Worm (Caenorhabditis elegans) whole organism, young adult: ENCODE results near the gene osgn-1.

Experiments used
- F37B4.10 ChIP-seq: fragments of 200-800 bp; sonication (Bioruptor generic); IDR thresholded peaks from 2 replicates; pipeline ENCODE4 v1.3.6; 2022; ENCODE audit warnings: missing genetic modification characterization, missing compliant biosample characterization
- F52B5.7 ChIP-seq: sonication (generic microtip); optimal IDR thresholded peaks from 2 replicates; lab custom pipeline; 2016; ENCODE audit warnings: mild to moderate bottlenecking, missing genetic modification characterization, missing compliant biosample characterization
- F55B11.4 ChIP-seq: sonication (generic microtip); optimal IDR thresholded peaks from 2 replicates; lab custom pipeline; 2016; ENCODE audit warnings: missing compliant biosample characterization, missing genetic modification characterization, borderline replicate concordance; ENCODE audit not compliant: insufficient read depth
- hlh-12 ChIP-seq: sonication (generic microtip); optimal IDR thresholded peaks from 2 replicates; lab custom pipeline; 2016; ENCODE audit warnings: missing genetic modification characterization, missing compliant biosample characterization
- hrde-1 ChIP-seq: sonication (generic microtip); optimal IDR thresholded peaks from 2 replicates; lab custom pipeline; 2016; ENCODE audit warnings: missing genetic modification characterization, mild to moderate bottlenecking, missing compliant biosample characterization, moderate library complexity, missing genotype, missing genetic modification reagents, borderline replicate concordance
- rec-8 ChIP-seq, 2 experiments: sonication (generic microtip); optimal IDR thresholded peaks; 2 replicates each; lab custom pipeline; 2016; ENCODE audit warnings: mild to moderate bottlenecking in 2 of 2, missing genetic modification characterization in 2 of 2, missing genetic modification reagents in 2 of 2, missing genotype in 2 of 2, missing biosample characterization in 1 of 2, missing compliant biosample characterization in 1 of 2, moderate library complexity in 1 of 2
- snpc-4 ChIP-seq, 5 experiments: fragments of 150-350 bp in 1 of 5; sonication (generic microtip) in 4 of 5; optimal IDR thresholded peaks; 2 replicates each; lab custom pipeline; 2014 to 2018; ENCODE audit warnings: missing genetic modification characterization in 5 of 5, missing biosample characterization in 3 of 5, antibody characterized with exemption in 2 of 5, mild to moderate bottlenecking in 2 of 5, missing compliant biosample characterization in 2 of 5, missing genotype in 2 of 5, moderate library complexity in 2 of 5, missing genetic modification reagents in 1 of 5
- sptf-2 ChIP-seq: fragments of 200-800 bp; sonication (Bioruptor generic); optimal IDR thresholded peaks from 2 replicates; lab custom pipeline; 2018; ENCODE audit warnings: mild to moderate bottlenecking, missing genetic modification characterization, missing compliant biosample characterization
- tbp1 ChIP-seq: fragments of 200-800 bp; sonication (Bioruptor generic); optimal IDR thresholded peaks from 2 replicates; lab custom pipeline; 2018; ENCODE audit warnings: mild to moderate bottlenecking, missing genetic modification characterization, missing compliant biosample characterization
- unc-130 ChIP-seq: sonication (generic microtip); optimal IDR thresholded peaks from 2 replicates; lab custom pipeline; 2016; ENCODE audit warnings: missing genetic modification reagents, missing genetic modification characterization, missing compliant biosample characterization
- unc-62 ChIP-seq: fragments of 150-350 bp; optimal IDR thresholded peaks from 2 replicates; lab custom pipeline; 2014; ENCODE audit warnings: missing biosample characterization, missing genetic modification reagents, missing genetic modification characterization
- zfh-2 ChIP-seq: fragments of 200-800 bp; sonication (Bioruptor generic); conservative IDR thresholded peaks from 2 replicates; pipeline ENCODE4 v1.3.6; 2022; ENCODE audit warnings: missing genetic modification reagents, missing genetic modification characterization, missing compliant biosample characterization
- ztf-22 ChIP-seq: fragments of 200-800 bp; sonication (Bioruptor generic); optimal IDR thresholded peaks from 2 replicates; lab custom pipeline; 2018; ENCODE audit warnings: mild to moderate bottlenecking, missing genetic modification characterization, moderate library complexity, missing compliant biosample characterization
- ztf-28 ChIP-seq: fragments of 200-800 bp; sonication (Bioruptor generic); IDR thresholded peaks from 2 replicates; pipeline ENCODE4 v1.3.6; 2022; ENCODE audit warnings: missing genetic modification reagents, missing genetic modification characterization, missing compliant biosample characterization

DNA sequence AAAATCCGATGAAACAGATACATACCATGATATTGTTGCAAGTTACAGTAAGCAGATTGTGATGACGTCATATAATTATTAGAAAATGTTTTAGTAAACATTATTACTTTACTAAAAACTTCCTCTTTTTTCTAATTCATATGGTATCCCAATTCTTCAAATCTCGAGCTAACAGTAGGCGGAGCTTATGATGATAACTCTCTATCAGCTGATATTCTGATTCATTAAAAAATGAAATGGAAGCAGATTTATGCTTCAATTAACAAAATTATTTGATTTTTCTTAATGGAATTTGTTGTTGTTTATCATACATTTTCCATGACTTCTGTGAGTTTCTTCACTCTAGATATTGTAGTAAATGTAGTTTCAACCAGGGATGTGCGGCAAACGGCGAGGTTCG, 2.9 kb upstream of the osgn-1 start, which contains the start of gene pax-2:
- TF ChIP-seq ztf-22 (no peak), snpc-4 (GFP tag; optimal IDR thresholded peaks at IDR 0.05; lab: Kevin White, UChicago) (no peak), snpc-4 (tag; optimal IDR thresholded peaks at IDR 0.05; lab: Kevin White, UChicago) (no peak), tbp1 (no peak), hlh-12 (no peak), rec-8 (tag; optimal IDR thresholded peaks at IDR 0.05; lab: Kevin White, UChicago) (no peak), unc-62 (GFP tag; lab: Kevin White, UChicago) (no peak), sptf-2 (no peak), F52B5.7 (no peak), zfh-2 (no peak), F37B4.10 (GFP tag; lab: Robert Waterston, UW) (no peak), ztf-28 (no peak), hrde-1 (tag; lab: Kevin White, UChicago) (no peak), unc-130 (GFP tag; lab: Kevin White, UChicago) (no peak), F55B11.4 (tag; lab: Kevin White, UChicago) (no peak)
